Fruit fly (Drosophila melanogaster): ENCODE results near the gene Mms19.

Gene Mms19

dm6 chr3R:5279609-5280164 is 47.3 kb downstream of the Mms19 start:
- no peak for TF ChIP-seq CG17801 (GFP tag; optimal IDR thresholded peaks at IDR 0.05; ENCODE audit: partially characterized antibody)

DNA sequence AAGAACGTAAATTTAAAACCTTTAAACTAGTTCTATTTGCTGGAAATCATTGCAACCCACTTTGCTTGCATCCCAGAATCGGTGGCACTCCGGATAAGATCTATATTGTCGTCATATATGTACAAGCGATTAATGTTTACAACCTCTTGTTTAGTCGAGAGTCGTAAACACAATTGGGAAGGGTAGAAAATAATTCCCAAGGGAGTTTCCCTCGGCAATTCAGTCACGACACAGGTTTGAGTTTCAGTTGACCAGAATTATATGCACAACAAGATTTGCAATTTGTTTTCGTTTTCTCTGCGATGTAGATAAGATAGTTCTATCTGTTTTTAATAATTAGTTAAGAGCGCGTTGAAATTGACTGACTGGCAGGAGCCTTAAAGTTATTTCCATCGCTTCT is 48.0 kb downstream of the Mms19 start:
- TF ChIP-seq CG17801 (GFP tag; optimal IDR thresholded peaks at IDR 0.05; ENCODE audit: partially characterized antibody) = no peak

dm6 chr3R:5281094-5281493 is 48.8 kb downstream of the Mms19 start:
- TF ChIP-seq CG17801 (GFP tag; optimal IDR thresholded peaks at IDR 0.05; ENCODE audit: partially characterized antibody) = peak; percentile 16

- no peak for TF ChIP-seq CG17801 (GFP tag; optimal IDR thresholded peaks at IDR 0.05; ENCODE audit: partially characterized antibody)
Observed at dm6 chr3R:5282755-5283359, 50.5 kb downstream of the Mms19 start.

dm6 chr3R:5283360-5283963 is 51.1 kb downstream of the Mms19 start:
- peak; percentile 55 for TF ChIP-seq CG17801 (GFP tag; optimal IDR thresholded peaks at IDR 0.05; ENCODE audit: partially characterized antibody)
